Worm (Caenorhabditis elegans) whole organism, L2 larva: ENCODE data around the gene C47A10.16.

Experiments
- F13H6.1 ChIP-seq: sonication (generic microtip); optimal IDR thresholded peaks from 2 replicates; lab custom pipeline; 2016; ENCODE audit warnings: missing genetic modification characterization, missing compliant biosample characterization
- ZK546.5 ChIP-seq: sonication (generic microtip); optimal IDR thresholded peaks from 2 replicates; lab custom pipeline; 2017; ENCODE audit warnings: missing biosample characterization, missing genetic modification characterization
- lin-11 ChIP-seq: fragments of 150-350 bp; sonication (generic microtip); optimal IDR thresholded peaks from 2 replicates; lab custom pipeline; 2014; ENCODE audit warnings: missing biosample characterization, missing genetic modification characterization, inconsistent platforms, mixed read lengths
- nhr-11 ChIP-seq: fragments of 150-350 bp; optimal IDR thresholded peaks from 2 replicates; lab custom pipeline; 2014; ENCODE audit warnings: missing biosample characterization, missing genetic modification characterization
- nhr-237 ChIP-seq: fragments of 150-350 bp; optimal IDR thresholded peaks from 2 replicates; lab custom pipeline; 2014; ENCODE audit warnings: missing biosample characterization, missing genetic modification characterization
- nhr-6 ChIP-seq: fragments of 150-350 bp; optimal IDR thresholded peaks from 2 replicates; lab custom pipeline; 2014; ENCODE audit warnings: missing biosample characterization, missing genetic modification characterization
- snpc-4 ChIP-seq: fragments of 150-350 bp; optimal IDR thresholded peaks from 2 replicates; lab custom pipeline; 2014; ENCODE audit warnings: missing biosample characterization, missing genetic modification characterization
- unc-62 ChIP-seq: fragments of 150-350 bp; optimal IDR thresholded peaks from 2 replicates; lab custom pipeline; 2014; ENCODE audit warnings: missing biosample characterization, missing genetic modification reagents, missing genetic modification characterization

ce11 chrV:17777127-17777526 is 12.2 kb upstream of the C47A10.16 start, which contains the start of gene ddo-1:
- TF ChIP-seq F13H6.1 (tag; lab: Kevin White, UChicago) (no peak), nhr-6 (tag; lab: Kevin White, UChicago) (no peak), unc-62 (GFP tag; lab: Kevin White, UChicago) (no peak), nhr-237 (tag; lab: Kevin White, UChicago) (no peak), nhr-11 (tag; lab: Kevin White, UChicago) (no peak), snpc-4 (tag; lab: Kevin White, UChicago) (no peak), ZK546.5 (tag; lab: Kevin White, UChicago) (no peak), lin-11 (tag; lab: Kevin White, UChicago) (no peak)
